Worm (Caenorhabditis elegans) whole organism, L3 larva: Measurements from ENCODE around the gene T09A5.14.

Experiments
- ceh-28 ChIP-seq: fragments of 150-350 bp; optimal IDR thresholded peaks from 2 replicates; lab custom pipeline; 2014; ENCODE audit warnings: missing biosample characterization, missing genetic modification reagents, missing genetic modification characterization
- daf-12 ChIP-seq: fragments of 150-350 bp; optimal IDR thresholded peaks from 2 replicates; lab custom pipeline; 2014; ENCODE audit warnings: missing biosample characterization, missing genetic modification reagents, missing genetic modification characterization
- egl-5 ChIP-seq: fragments of 150-350 bp; optimal IDR thresholded peaks from 2 replicates; lab custom pipeline; 2017; ENCODE audit warnings: missing biosample characterization, missing genetic modification reagents, missing genetic modification characterization, inconsistent platforms
- nhr-77 ChIP-seq: fragments of 150-350 bp; optimal IDR thresholded peaks from 2 replicates; lab custom pipeline; 2014; ENCODE audit warnings: missing biosample characterization, missing genetic modification characterization
- skn-1 ChIP-seq: fragments of 150-350 bp; optimal IDR thresholded peaks from 2 replicates; lab custom pipeline; 2014; ENCODE audit warnings: missing biosample characterization, missing genetic modification characterization
- unc-39 ChIP-seq: sonication (generic microtip); optimal IDR thresholded peaks from 4 replicates; lab custom pipeline; 2017; ENCODE audit warnings: missing biosample characterization, missing genetic modification characterization
- zag-1 ChIP-seq: fragments of 150-350 bp; optimal IDR thresholded peaks from 2 replicates; lab custom pipeline; 2014; ENCODE audit warnings: missing biosample characterization, missing genetic modification characterization

- TF ChIP-seq daf-12 (tag; lab: Kevin White, UChicago) (no peak), zag-1 (tag; lab: Kevin White, UChicago) (no peak), unc-39 (tag; lab: Kevin White, UChicago) (no peak), egl-5 (no peak), skn-1 (tag; lab: Kevin White, UChicago) (no peak), ceh-28 (tag; lab: Kevin White, UChicago) (no peak), nhr-77 (tag; lab: Kevin White, UChicago) (no peak)
These were observed 9.9 kb downstream of the T09A5.14 start, which contains the start of gene klp-3 for ce11 chrII:7842053-7842452.
